Fruit fly (Drosophila melanogaster): ENCODE data around the gene MICU1.

MICU1 gene

dm6 chr2L:7207660-7208059 is 25.6 kb downstream of the MICU1 start:
- TF ChIP-seq Snoo (tag; optimal IDR thresholded peaks at IDR 0.05) = no peak
- no peak; the same call in 2 of the 3 replicates for TF ChIP-seq fd96Ca (GFP tag; IDR thresholded peaks at IDR 0.05)
- TF ChIP-seq CG4496 (GFP tag; IDR thresholded peaks at IDR 0.05) = peak; percentile 51; the same call in 1 of the 3 replicates
- TF ChIP-seq D1 (tag; optimal IDR thresholded peaks at IDR 0.05) = no peak
- no peak for TF ChIP-seq CG13204 (GFP tag; optimal IDR thresholded peaks at IDR 0.05)
- TF ChIP-seq CG8301 (tag; optimal IDR thresholded peaks at IDR 0.05) = no peak
- peak; percentile 11 for TF ChIP-seq CG17806 (tag; optimal IDR thresholded peaks at IDR 0.05)
- peak; percentile 69 for TF ChIP-seq gl (tag; optimal IDR thresholded peaks at IDR 0.05)
- 0 out of 2 replicates have a peak, but pooled peaks have one; percentile 19 for TF ChIP-seq CG32121 (GFP tag; IDR thresholded peaks at IDR 0.05)
- TF ChIP-seq EcR (GFP tag; optimal IDR thresholded peaks at IDR 0.05) = peak; percentile 16
- no peak for TF ChIP-seq Ets98B (GFP tag; IDR thresholded peaks at IDR 0.05)
- no peak for TF ChIP-seq CG14655 (GFP tag; optimal IDR thresholded peaks at IDR 0.05)
- TF ChIP-seq Pif1A (GFP tag; optimal IDR thresholded peaks at IDR 0.05) = no peak

- TF ChIP-seq Pif1B (GFP tag; optimal IDR thresholded peaks at IDR 0.05) = no peak
- 0 out of 3 replicates have a peak, but pooled peaks have one; percentile 51 for TF ChIP-seq CG4496 (GFP tag; IDR thresholded peaks at IDR 0.05)
These were observed 31.5 kb downstream of the MICU1 start for dm6 chr2L:7213532-7213931.

- no peak for TF ChIP-seq CG14655 (GFP tag; optimal IDR thresholded peaks at IDR 0.05)
- no peak for TF ChIP-seq CG12605 (GFP tag; IDR thresholded peaks at IDR 0.05)
- no peak for TF ChIP-seq CG10348 (GFP tag; IDR thresholded peaks at IDR 0.05)
- no peak for TF ChIP-seq CG32121 (GFP tag; IDR thresholded peaks at IDR 0.05)
- no peak for TF ChIP-seq Pif1A (GFP tag; optimal IDR thresholded peaks at IDR 0.05)
- no peak for TF ChIP-seq D1 (tag; optimal IDR thresholded peaks at IDR 0.05)
- no peak for TF ChIP-seq Snoo (tag; optimal IDR thresholded peaks at IDR 0.05)
- TF ChIP-seq CG4496 (GFP tag; IDR thresholded peaks at IDR 0.05) = no peak
- TF ChIP-seq CG34367 (tag; optimal IDR thresholded peaks at IDR 0.05) = no peak
These were observed 32.9 kb downstream of the MICU1 start for dm6 chr2L:7214885-7215284.

DNA sequence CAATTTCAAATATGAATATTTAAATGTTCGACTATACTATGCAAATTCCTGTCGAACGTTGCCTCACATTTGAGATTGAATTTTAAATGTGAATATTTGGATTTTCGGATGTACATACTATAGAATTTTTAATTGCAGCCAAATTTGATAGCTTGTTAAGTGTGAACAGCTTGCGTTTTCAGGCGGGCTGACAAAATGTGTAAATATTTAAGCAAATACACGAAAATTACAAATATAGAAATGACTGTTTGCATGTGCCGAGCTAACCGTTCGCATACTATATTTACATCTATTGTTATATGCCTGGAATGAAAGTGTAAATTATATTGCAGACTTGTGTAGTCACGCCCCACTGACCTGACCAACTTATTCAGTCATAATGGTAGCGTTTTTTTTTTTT is 33.6 kb downstream of the MICU1 start:
- TF ChIP-seq CG34367 (tag; optimal IDR thresholded peaks at IDR 0.05) = no peak
- TF ChIP-seq Snoo (tag; optimal IDR thresholded peaks at IDR 0.05) = no peak
- no peak for TF ChIP-seq Ets98B (GFP tag; IDR thresholded peaks at IDR 0.05)
- TF ChIP-seq CG8301 (tag; optimal IDR thresholded peaks at IDR 0.05) = no peak
- TF ChIP-seq CG32121 (GFP tag; IDR thresholded peaks at IDR 0.05) = no peak
- TF ChIP-seq CG13204 (GFP tag; optimal IDR thresholded peaks at IDR 0.05) = no peak
- no peak for TF ChIP-seq rn (GFP tag; IDR thresholded peaks at IDR 0.05)
- no peak for TF ChIP-seq CG12605 (GFP tag; IDR thresholded peaks at IDR 0.05)
- no peak for TF ChIP-seq EcR (GFP tag; optimal IDR thresholded peaks at IDR 0.05)
- no peak for TF ChIP-seq CG8159 (tag; optimal IDR thresholded peaks at IDR 0.05)
- no peak for TF ChIP-seq CG15710 (tag; optimal IDR thresholded peaks at IDR 0.05)
- TF ChIP-seq Pif1A (GFP tag; optimal IDR thresholded peaks at IDR 0.05) = no peak
- no peak for TF ChIP-seq Pif1B (GFP tag; optimal IDR thresholded peaks at IDR 0.05)

- TF ChIP-seq Snoo (tag; optimal IDR thresholded peaks at IDR 0.05) (no peak), gl (tag; optimal IDR thresholded peaks at IDR 0.05) (no peak), fd96Ca (GFP tag; IDR thresholded peaks at IDR 0.05) (no peak), CG13204 (GFP tag; optimal IDR thresholded peaks at IDR 0.05) (no peak), CG12605 (GFP tag; IDR thresholded peaks at IDR 0.05) (no peak), rn (GFP tag; IDR thresholded peaks at IDR 0.05) (no peak), CG15710 (tag; optimal IDR thresholded peaks at IDR 0.05) (no peak), CG17806 (tag; optimal IDR thresholded peaks at IDR 0.05) (no peak), CG4496 (GFP tag; IDR thresholded peaks at IDR 0.05) (no peak), D1 (tag; optimal IDR thresholded peaks at IDR 0.05) (no peak), CG9948 (tag; optimal IDR thresholded peaks at IDR 0.05) (no peak), CG34367 (tag; optimal IDR thresholded peaks at IDR 0.05) (no peak), CG8159 (tag; optimal IDR thresholded peaks at IDR 0.05) (no peak), Ets98B (GFP tag; IDR thresholded peaks at IDR 0.05) (no peak), EcR (GFP tag; optimal IDR thresholded peaks at IDR 0.05) (no peak), CG10348 (GFP tag; IDR thresholded peaks at IDR 0.05) (no peak), CG32121 (GFP tag; IDR thresholded peaks at IDR 0.05) (no peak), CG8301 (tag; optimal IDR thresholded peaks at IDR 0.05) (no peak)
These were observed 34.2 kb downstream of the MICU1 start for dm6 chr2L:7216272-7216671.

dm6 chr2L:7217059-7217458 is 35.0 kb downstream of the MICU1 start:
- TF ChIP-seq CG13204 (GFP tag; optimal IDR thresholded peaks at IDR 0.05) (no peak), fd96Ca (GFP tag; IDR thresholded peaks at IDR 0.05) (no peak), EcR (GFP tag; optimal IDR thresholded peaks at IDR 0.05) (peak; percentile 6), D1 (tag; optimal IDR thresholded peaks at IDR 0.05) (no peak), CG4496 (GFP tag; IDR thresholded peaks at IDR 0.05) (0 out of 3 replicates have a peak, but pooled peaks have one; percentile 34)

DNA sequence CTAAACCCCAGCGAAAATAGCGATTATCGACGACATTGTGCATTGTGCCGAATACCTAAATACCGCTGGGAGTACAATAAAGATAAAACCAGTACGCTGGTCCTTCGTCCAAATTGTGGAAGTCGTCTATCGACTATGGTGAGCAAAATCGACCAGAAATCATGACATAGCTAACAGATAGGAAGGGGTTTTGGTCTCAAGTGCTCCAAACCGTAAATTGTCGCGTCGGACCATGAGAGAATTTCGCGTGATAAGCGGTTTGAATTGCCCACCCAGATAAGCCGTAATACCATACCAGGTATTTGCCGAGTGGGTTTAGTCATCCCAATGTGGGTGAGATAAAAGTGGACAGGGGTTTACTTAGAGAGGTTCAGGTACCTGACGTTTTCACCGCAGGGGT is 35.9 kb downstream of the MICU1 start:
- no peak for TF ChIP-seq CG32121 (GFP tag; IDR thresholded peaks at IDR 0.05)
- no peak for TF ChIP-seq D1 (tag; optimal IDR thresholded peaks at IDR 0.05)
- TF ChIP-seq CG9948 (tag; optimal IDR thresholded peaks at IDR 0.05) = no peak
- no peak for TF ChIP-seq CG13204 (GFP tag; optimal IDR thresholded peaks at IDR 0.05)
- no peak for TF ChIP-seq Pif1A (GFP tag; optimal IDR thresholded peaks at IDR 0.05)
- TF ChIP-seq CG17806 (tag; optimal IDR thresholded peaks at IDR 0.05) = no peak
- TF ChIP-seq Snoo (tag; optimal IDR thresholded peaks at IDR 0.05) = no peak
